Fruit fly (Drosophila melanogaster) whole organism, embryonic: Measurements from ENCODE around the gene CG12974.

Source experiments
- Adf1 ChIP-seq: fragments of 200-800 bp; sonication (Bioruptor generic); IDR thresholded peaks from 2 replicates; pipeline ENCODE4 v1.3.6; 2022; ENCODE audit warnings: missing biosample characterization, missing genetic modification characterization
- Aef1 ChIP-seq: fragments of 200-800 bp; sonication (Bioruptor generic); IDR thresholded peaks from 3 replicates; pipeline ENCODE4 v1.3.6; 2022; ENCODE audit warnings: missing biosample characterization, missing genetic modification characterization
- Antp ChIP-seq: fragments of 200-800 bp; sonication (Bioruptor generic); optimal IDR thresholded peaks from 3 replicates; lab custom pipeline; 2016; ENCODE audit warnings: missing biosample characterization, missing genetic modification characterization
- BEAF-32 ChIP-seq: fragments of 200-800 bp; sonication (Bioruptor generic); optimal IDR thresholded peaks from 3 replicates; lab custom pipeline; 2017; ENCODE audit warnings: missing biosample characterization, missing genetic modification characterization, mild to moderate bottlenecking, moderate library complexity, missing genetic modification reagents
- Bgb ChIP-seq: fragments of 200-800 bp; sonication (Bioruptor generic); IDR thresholded peaks from 2 replicates; pipeline ENCODE4 v1.3.6; 2022; ENCODE audit warnings: missing biosample characterization, missing genetic modification characterization; ENCODE audit not compliant: partially characterized antibody
- BtbVII ChIP-seq: fragments of 200-800 bp; sonication (Bioruptor generic); optimal IDR thresholded peaks from 3 replicates; lab custom pipeline; 2017; ENCODE audit warnings: missing biosample characterization, mild to moderate bottlenecking, missing genetic modification characterization
- CG10147 ChIP-seq: fragments of 200-800 bp; sonication (Bioruptor generic); optimal IDR thresholded peaks from 2 replicates; lab custom pipeline; 2019; ENCODE audit warnings: missing biosample characterization, mild to moderate bottlenecking, missing genetic modification characterization, moderate library complexity
- CG11504 ChIP-seq: fragments of 200-800 bp; sonication (Bioruptor generic); optimal IDR thresholded peaks from 3 replicates; lab custom pipeline; 2019; ENCODE audit warnings: missing biosample characterization, mild to moderate bottlenecking, missing genetic modification characterization, moderate library complexity
- CG11560 ChIP-seq: fragments of 200-800 bp; sonication (Bioruptor generic); IDR thresholded peaks from 3 replicates; pipeline ENCODE4 v1.3.6; 2022; ENCODE audit warnings: missing biosample characterization, missing genetic modification characterization
- CG11695 ChIP-seq: fragments of 200-800 bp; sonication (Bioruptor generic); IDR thresholded peaks from 3 replicates; pipeline ENCODE4 v1.3.6; 2022; ENCODE audit warnings: missing biosample characterization, missing genetic modification characterization
- CG12769 ChIP-seq: fragments of 200-800 bp; sonication (Bioruptor generic); optimal IDR thresholded peaks from 2 replicates; lab custom pipeline; 2019; ENCODE audit warnings: missing biosample characterization, mild to moderate bottlenecking, missing genetic modification characterization, moderate library complexity
- CG13287 ChIP-seq: fragments of 200-800 bp; sonication (Bioruptor generic); IDR thresholded peaks from 2 replicates; pipeline ENCODE4 v1.3.6; 2022; ENCODE audit warnings: missing biosample characterization, missing genetic modification characterization; ENCODE audit not compliant: partially characterized antibody
- CG1602 ChIP-seq: fragments of 200-800 bp; sonication (Bioruptor generic); optimal IDR thresholded peaks from 3 replicates; lab custom pipeline; 2016; ENCODE audit warnings: missing biosample characterization, missing genetic modification characterization
- CG1603 ChIP-seq: fragments of 200-800 bp; sonication (Bioruptor generic); optimal IDR thresholded peaks from 2 replicates; lab custom pipeline; 2019; ENCODE audit warnings: missing biosample characterization, mild to moderate bottlenecking, missing genetic modification characterization, moderate library complexity
- CG18262 ChIP-seq: fragments of 200-800 bp; optimal IDR thresholded peaks from 3 replicates; lab custom pipeline; 2019; ENCODE audit warnings: missing biosample characterization, mild to moderate bottlenecking, missing genetic modification characterization, moderate library complexity
- CG2875 ChIP-seq: fragments of 200-800 bp; sonication (Bioruptor generic); optimal IDR thresholded peaks from 2 replicates; lab custom pipeline; 2017; ENCODE audit warnings: missing biosample characterization, mild to moderate bottlenecking, missing genetic modification characterization, missing genetic modification reagents
- CG34224 ChIP-seq: fragments of 200-800 bp; sonication (Bioruptor generic); IDR thresholded peaks from 3 replicates; pipeline ENCODE4 v1.3.6; 2022; ENCODE audit warnings: missing biosample characterization, missing genetic modification characterization; ENCODE audit not compliant: partially characterized antibody
- CG34422 ChIP-seq: fragments of 200-800 bp; sonication (Bioruptor generic); IDR thresholded peaks from 3 replicates; pipeline ENCODE4 v1.3.6; 2022; ENCODE audit warnings: missing biosample characterization, missing genetic modification characterization
- CG4360 ChIP-seq: fragments of 200-800 bp; sonication (Bioruptor generic); IDR thresholded peaks from 2 replicates; pipeline ENCODE4 v1.3.6; 2022; ENCODE audit warnings: missing biosample characterization, missing genetic modification characterization
- CG4707 ChIP-seq: fragments of 200-800 bp; sonication (Bioruptor generic); optimal IDR thresholded peaks from 2 replicates; lab custom pipeline; 2018; ENCODE audit warnings: missing biosample characterization, mild to moderate bottlenecking, missing genetic modification characterization, moderate library complexity
- D19A ChIP-seq: fragments of 200-800 bp; optimal IDR thresholded peaks from 3 replicates; lab custom pipeline; 2019; ENCODE audit warnings: missing biosample characterization, mild to moderate bottlenecking, missing genetic modification characterization, moderate library complexity
- HLHmδ ChIP-seq: fragments of 200-800 bp; sonication (Bioruptor generic); optimal IDR thresholded peaks from 2 replicates; lab custom pipeline; 2018; ENCODE audit warnings: missing biosample characterization, mild to moderate bottlenecking, missing genetic modification characterization, moderate library complexity
- HmgZ ChIP-seq: fragments of 200-800 bp; sonication (Bioruptor generic); optimal IDR thresholded peaks from 2 replicates; lab custom pipeline; 2018; ENCODE audit warnings: missing biosample characterization, mild to moderate bottlenecking, missing genetic modification characterization
- MESR4 ChIP-seq: fragments of 200-800 bp; sonication (Bioruptor generic); optimal IDR thresholded peaks from 2 replicates; lab custom pipeline; 2018; ENCODE audit warnings: missing biosample characterization, mild to moderate bottlenecking, missing genetic modification characterization, moderate library complexity
- Nf-YB ChIP-seq: fragments of 200-800 bp; sonication (Bioruptor generic); optimal IDR thresholded peaks from 3 replicates; lab custom pipeline; 2019; ENCODE audit warnings: missing biosample characterization, mild to moderate bottlenecking, missing genetic modification characterization, moderate library complexity
- Sry-δ ChIP-seq: fragments of 200-800 bp; sonication (Bioruptor generic); optimal IDR thresholded peaks from 2 replicates; lab custom pipeline; 2016; ENCODE audit warnings: missing biosample characterization, missing genetic modification characterization
- al ChIP-seq: fragments of 200-800 bp; sonication (Bioruptor generic); IDR thresholded peaks from 2 replicates; pipeline ENCODE4 v1.3.6; 2022; ENCODE audit warnings: missing biosample characterization, missing genetic modification characterization
- ap ChIP-seq: fragments of 200-800 bp; sonication (Bioruptor generic); IDR thresholded peaks from 2 replicates; pipeline ENCODE4 v1.3.6; 2022; ENCODE audit warnings: missing biosample characterization, missing genetic modification characterization
- ase ChIP-seq: fragments of 200-800 bp; sonication (Bioruptor generic); IDR thresholded peaks from 3 replicates; pipeline ENCODE4 v1.3.6; 2022; ENCODE audit warnings: missing biosample characterization, missing genetic modification characterization
- az2 ChIP-seq: fragments of 200-800 bp; sonication (Bioruptor generic); optimal IDR thresholded peaks from 3 replicates; lab custom pipeline; 2016; ENCODE audit warnings: missing biosample characterization, missing genetic modification characterization
- bbx ChIP-seq: fragments of 200-800 bp; sonication (Bioruptor generic); IDR thresholded peaks from 2 replicates; pipeline ENCODE4 v1.3.6; 2022; ENCODE audit warnings: missing biosample characterization, missing genetic modification characterization; ENCODE audit not compliant: partially characterized antibody
- cas ChIP-seq: fragments of 200-800 bp; sonication (Bioruptor generic); IDR thresholded peaks from 2 replicates; pipeline ENCODE4 v1.3.6; 2022; ENCODE audit warnings: missing biosample characterization, missing genetic modification characterization
- cato ChIP-seq: fragments of 200-800 bp; sonication (Bioruptor generic); optimal IDR thresholded peaks from 2 replicates; lab custom pipeline; 2016; ENCODE audit warnings: missing biosample characterization, missing genetic modification characterization, borderline replicate concordance
- cg ChIP-seq: fragments of 200-800 bp; sonication (Bioruptor generic); optimal IDR thresholded peaks from 3 replicates; lab custom pipeline; 2019; ENCODE audit warnings: missing biosample characterization, mild to moderate bottlenecking, missing genetic modification characterization, moderate library complexity
- croc ChIP-seq: fragments of 200-800 bp; sonication (Bioruptor generic); conservative IDR thresholded peaks from 3 replicates; pipeline ENCODE4 v1.3.6; 2022; ENCODE audit warnings: missing biosample characterization, missing genetic modification characterization
- da ChIP-seq: fragments of 200-800 bp; sonication (Bioruptor generic); optimal IDR thresholded peaks from 2 replicates; lab custom pipeline; 2016; ENCODE audit warnings: missing biosample characterization, missing genetic modification characterization
- ftz-f1 ChIP-seq: fragments of 200-800 bp; sonication (Bioruptor generic); optimal IDR thresholded peaks from 2 replicates; lab custom pipeline; 2016; ENCODE audit warnings: missing biosample characterization, missing genetic modification characterization
- hkb ChIP-seq, 2 experiments: fragments of 200-800 bp in 1 of 2; fragments of >200 bp in 1 of 2; sonication (Bioruptor generic) in 1 of 2; IDR thresholded peaks in 1 of 2; optimal IDR thresholded peaks in 1 of 2; 2 replicates each; pipeline versions ENCODE4 v1.3.6 to Lab custom; 2017 to 2022; ENCODE audit warnings: missing biosample characterization in 1 of 2, missing genetic modification characterization in 1 of 2
- mirr ChIP-seq: fragments of 200-800 bp; sonication (Bioruptor generic); optimal IDR thresholded peaks from 3 replicates; lab custom pipeline; 2018; ENCODE audit warnings: missing biosample characterization, mild to moderate bottlenecking, missing genetic modification characterization
- nom ChIP-seq: fragments of 200-800 bp; sonication (Bioruptor generic); optimal IDR thresholded peaks from 2 replicates; lab custom pipeline; 2017; ENCODE audit warnings: missing biosample characterization, missing genetic modification characterization, mild to moderate bottlenecking, moderate library complexity, missing genetic modification reagents
- oc ChIP-seq: fragments of 200-800 bp; sonication (Bioruptor generic); optimal IDR thresholded peaks from 2 replicates; lab custom pipeline; 2018; ENCODE audit warnings: missing biosample characterization, mild to moderate bottlenecking, missing genetic modification characterization, moderate library complexity
- pan ChIP-seq, 4 experiments: fragments of >200 bp in 3 of 4; fragments of 200-800 bp in 1 of 4; sonication (Bioruptor generic) in 1 of 4; optimal IDR thresholded peaks in 3 of 4; IDR thresholded peaks in 1 of 4; 2 replicates each; pipeline versions ENCODE4 v1.3.6 to Lab custom; 2017 to 2022; ENCODE audit warnings: missing biosample characterization in 2 of 4, missing genetic modification characterization in 2 of 4, mixed read lengths in 1 of 4
- ro ChIP-seq: fragments of 200-800 bp; sonication (Bioruptor generic); IDR thresholded peaks from 2 replicates; pipeline ENCODE4 v1.3.6; 2022; ENCODE audit warnings: missing biosample characterization, missing genetic modification characterization
- salm ChIP-seq: fragments of 200-800 bp; sonication (Bioruptor generic); optimal IDR thresholded peaks from 2 replicates; lab custom pipeline; 2018; ENCODE audit warnings: missing biosample characterization, mild to moderate bottlenecking, missing genetic modification characterization
- scrt ChIP-seq: fragments of 200-800 bp; sonication (Bioruptor generic); optimal IDR thresholded peaks from 2 replicates; lab custom pipeline; 2018; ENCODE audit warnings: missing biosample characterization, mild to moderate bottlenecking, missing genetic modification characterization, moderate library complexity
- sens ChIP-seq: fragments of 200-800 bp; sonication (Bioruptor generic); peaks from one replicate; lab custom pipeline; 2016; ENCODE audit warnings: missing biosample characterization, missing genetic modification characterization
- sima ChIP-seq: fragments of 200-800 bp; sonication (Bioruptor generic); optimal IDR thresholded peaks from 2 replicates; lab custom pipeline; 2016; ENCODE audit warnings: missing biosample characterization, missing genetic modification characterization
- tin ChIP-seq: fragments of 200-800 bp; sonication (Bioruptor generic); optimal IDR thresholded peaks from 3 replicates; lab custom pipeline; 2016; ENCODE audit warnings: missing biosample characterization, missing genetic modification characterization
- trem ChIP-seq: fragments of 200-800 bp; optimal IDR thresholded peaks from 3 replicates; lab custom pipeline; 2019; ENCODE audit warnings: missing biosample characterization, mild to moderate bottlenecking, missing genetic modification characterization, moderate library complexity

Gene CG12974

dm6 chr3L:21239999-21240509 lies 45.7 kb downstream of the CG12974 start (continued):
- TF ChIP-seq pan (optimal IDR thresholded peaks at IDR 0.05; lab: Kevin White, UChicago) = no peak
- no peak for TF ChIP-seq pan (GFP tag; optimal IDR thresholded peaks at IDR 0.05 in 1 of 2, IDR thresholded peaks at IDR 0.05 in 1 of 2)
- TF ChIP-seq D19A (tag; lab: Kevin White, UChicago) = no peak
- TF ChIP-seq Aef1 (GFP tag; lab: Robert Waterston, UW) = peak; percentile 61; the same call in 2 of the 3 replicates
- no peak for TF ChIP-seq cato (GFP tag; lab: Kevin White, UChicago)
- TF ChIP-seq CG2875 (GFP tag; lab: Kevin White, UChicago) = peak; percentile 29
- peak; percentile 51 for TF ChIP-seq CG4360 (GFP tag; lab: Robert Waterston, UW)
- TF ChIP-seq az2 (GFP tag; lab: Kevin White, UChicago) = no peak
- TF ChIP-seq ap (GFP tag; lab: Robert Waterston, UW) = no peak
- TF ChIP-seq CG34422 (GFP tag; lab: Robert Waterston, UW) = peak; percentile 44; the same call in 1 of the 3 replicates
- TF ChIP-seq scrt = peak; percentile 56
- no peak for TF ChIP-seq tin (GFP tag; lab: Kevin White, UChicago)
- peak; percentile 57 for TF ChIP-seq CG11504 (tag; lab: Kevin White, UChicago)
- no peak for TF ChIP-seq CG1602 (GFP tag; lab: Kevin White, UChicago)
- no peak for TF ChIP-seq HmgZ (tag; lab: Kevin White, UChicago)
- TF ChIP-seq Antp (GFP tag; lab: Kevin White, UChicago) = no peak
- TF ChIP-seq ase (GFP tag; lab: Robert Waterston, UW) = no peak
- peak; percentile 100 for TF ChIP-seq Adf1 (GFP tag; lab: Robert Waterston, UW)
- peak; percentile 4 for TF ChIP-seq HLHmδ (GFP tag; lab: Kevin White, UChicago)
- peak; percentile 59 for TF ChIP-seq nom
- TF ChIP-seq trem (tag; lab: Kevin White, UChicago) = no peak
- no peak for TF ChIP-seq ro (GFP tag; lab: Robert Waterston, UW)
- TF ChIP-seq sima (GFP tag; lab: Kevin White, UChicago) = no peak
- no peak for TF ChIP-seq da
- no peak for TF ChIP-seq MESR4 (GFP tag; lab: Kevin White, UChicago)
- TF ChIP-seq CG13287 (GFP tag; lab: Robert Waterston, UW) = peak; percentile 71
- TF ChIP-seq CG18262 (tag; lab: Kevin White, UChicago) = no peak
- TF ChIP-seq oc (tag; lab: Kevin White, UChicago) = peak; percentile 56
- peak; percentile 31 for TF ChIP-seq cg (GFP tag; lab: Kevin White, UChicago)
- no peak for TF ChIP-seq mirr (GFP tag; lab: Kevin White, UChicago)
- peak; percentile 55; the same call in 1 of the 2 replicates for TF ChIP-seq bbx (GFP tag; lab: Robert Waterston, UW)
- peak; percentile 20 for TF ChIP-seq CG1603 (tag; lab: Kevin White, UChicago)
- peak; percentile 60 for TF ChIP-seq CG12769 (tag; lab: Kevin White, UChicago)
- TF ChIP-seq BEAF-32 (GFP tag; lab: Kevin White, UChicago) = no peak
- TF ChIP-seq CG11560 (tag; lab: Robert Waterston, UW) = no peak
- no peak for TF ChIP-seq cas (GFP tag; lab: Robert Waterston, UW)
- TF ChIP-seq salm (tag; lab: Kevin White, UChicago) = no peak
- TF ChIP-seq BtbVII (GFP tag; lab: Kevin White, UChicago) = no peak
- TF ChIP-seq Nf-YB (GFP tag; lab: Kevin White, UChicago) = peak; percentile 75
- TF ChIP-seq sens (GFP tag; lab: Kevin White, UChicago) = peak; percentile 64
- TF ChIP-seq Sry-δ (GFP tag; lab: Kevin White, UChicago) = no peak
- TF ChIP-seq CG11695 (GFP tag; lab: Robert Waterston, UW) = 0 out of 3 replicates have a peak, but pooled peaks have one; percentile 7
- TF ChIP-seq CG4707 (GFP tag; lab: Kevin White, UChicago) = no peak
- no peak for TF ChIP-seq croc
- TF ChIP-seq hkb (optimal IDR thresholded peaks at IDR 0.05; lab: Kevin White, UChicago) = no peak
- peak; percentile 40; the same call in 1 of the 2 replicates for TF ChIP-seq hkb (GFP tag; IDR thresholded peaks at IDR 0.05; lab: Robert Waterston, UW)
- TF ChIP-seq al = no peak
- peak; percentile 52; the same call in 1 of the 2 replicates for TF ChIP-seq Bgb
- TF ChIP-seq CG34224 (GFP tag; lab: Robert Waterston, UW) = peak; percentile 57; the same call in 1 of the 3 replicates
- TF ChIP-seq CG10147 (GFP tag; lab: Kevin White, UChicago) = no peak
- peak; percentile 54 for TF ChIP-seq ftz-f1 (GFP tag; lab: Kevin White, UChicago)
